Worm (Caenorhabditis elegans) whole organism, L3 larva: Measurements from ENCODE around the gene srh-1.
A peak's percentile ranks its signal among the peaks of the same experiment; 100 is the strongest.

ENCODE experiments used
- R02D3.7 ChIP-seq: fragments of 150-350 bp; optimal IDR thresholded peaks from 2 replicates; lab custom pipeline; 2014; ENCODE audit warnings: missing biosample characterization, missing genetic modification characterization
- ZK546.5 ChIP-seq: sonication (generic microtip); optimal IDR thresholded peaks from 2 replicates; lab custom pipeline; 2017; ENCODE audit warnings: missing biosample characterization, missing genetic modification characterization
- aly-2 ChIP-seq: fragments of 150-350 bp; optimal IDR thresholded peaks from 2 replicates; lab custom pipeline; 2014; ENCODE audit warnings: missing biosample characterization, missing genetic modification characterization
- ceh-16 ChIP-seq: sonication (generic microtip); optimal IDR thresholded peaks from 2 replicates; lab custom pipeline; 2017; ENCODE audit warnings: missing biosample characterization, missing genetic modification characterization
- ceh-28 ChIP-seq: fragments of 150-350 bp; optimal IDR thresholded peaks from 2 replicates; lab custom pipeline; 2014; ENCODE audit warnings: missing biosample characterization, missing genetic modification reagents, missing genetic modification characterization
- ceh-82 ChIP-seq: fragments of 150-350 bp; optimal IDR thresholded peaks from 2 replicates; lab custom pipeline; 2014; ENCODE audit warnings: missing biosample characterization, missing genetic modification characterization
- daf-12 ChIP-seq: fragments of 150-350 bp; optimal IDR thresholded peaks from 2 replicates; lab custom pipeline; 2014; ENCODE audit warnings: missing biosample characterization, missing genetic modification reagents, missing genetic modification characterization
- egl-27 ChIP-seq: sonication (generic microtip); optimal IDR thresholded peaks from 4 replicates; lab custom pipeline; 2017; ENCODE audit warnings: missing biosample characterization, missing genetic modification reagents, missing genetic modification characterization
- egl-5 ChIP-seq: fragments of 150-350 bp; optimal IDR thresholded peaks from 2 replicates; lab custom pipeline; 2017; ENCODE audit warnings: missing biosample characterization, missing genetic modification reagents, missing genetic modification characterization, inconsistent platforms
- elt-1 ChIP-seq: fragments of 150-350 bp; optimal IDR thresholded peaks from 2 replicates; lab custom pipeline; 2014; ENCODE audit warnings: missing biosample characterization, missing genetic modification characterization
- elt-2 ChIP-seq: sonication (generic microtip); optimal IDR thresholded peaks from 2 replicates; lab custom pipeline; 2016; ENCODE audit warnings: missing genetic modification reagents, mild to moderate bottlenecking, missing genetic modification characterization, missing compliant biosample characterization
- elt-3 ChIP-seq, 3 experiments: fragments of 150-350 bp in 1 of 3; sonication (generic microtip) in 2 of 3; optimal IDR thresholded peaks; 2 replicates in 2 of 3; 4 replicates in 1 of 3; lab custom pipeline; 2014 to 2017; ENCODE audit warnings: missing biosample characterization in 3 of 3, missing genetic modification characterization in 3 of 3
- eor-1 ChIP-seq, 2 experiments: fragments of 150-350 bp; optimal IDR thresholded peaks; 2 replicates each; lab custom pipeline; 2014 to 2018; ENCODE audit warnings: missing biosample characterization in 2 of 2, missing genetic modification characterization in 2 of 2
- fkh-10 ChIP-seq: sonication (generic microtip); optimal IDR thresholded peaks from 2 replicates; lab custom pipeline; 2017; ENCODE audit warnings: missing biosample characterization, missing genetic modification reagents, missing genetic modification characterization
- fkh-2 ChIP-seq: fragments of 150-350 bp; optimal IDR thresholded peaks from 2 replicates; lab custom pipeline; 2014; ENCODE audit warnings: missing biosample characterization, missing genetic modification reagents, missing genetic modification characterization
- hmg-11 ChIP-seq: sonication (generic microtip); optimal IDR thresholded peaks from 2 replicates; lab custom pipeline; 2016; ENCODE audit warnings: missing genetic modification characterization, missing compliant biosample characterization
- jun-1 ChIP-seq: fragments of 150-350 bp; optimal IDR thresholded peaks from 2 replicates; lab custom pipeline; 2014; ENCODE audit warnings: missing biosample characterization, missing genetic modification reagents, missing genetic modification characterization
- lin-15B ChIP-seq: fragments of 150-350 bp; optimal IDR thresholded peaks from 2 replicates; lab custom pipeline; 2014; ENCODE audit warnings: missing biosample characterization, missing genetic modification characterization
- lin-39 ChIP-seq: fragments of 150-350 bp; optimal IDR thresholded peaks from 2 replicates; lab custom pipeline; 2018; ENCODE audit warnings: missing biosample characterization, missing genetic modification reagents, missing genetic modification characterization
- lsy-12 ChIP-seq: sonication (generic microtip); optimal IDR thresholded peaks from 2 replicates; lab custom pipeline; 2016; ENCODE audit warnings: mild to moderate bottlenecking, missing genetic modification characterization, missing compliant biosample characterization
- mdl-1 ChIP-seq: fragments of 150-350 bp; optimal IDR thresholded peaks from 2 replicates; lab custom pipeline; 2014; ENCODE audit warnings: missing biosample characterization, missing genetic modification characterization
- mml-1 ChIP-seq: fragments of 150-350 bp; sonication (generic microtip); optimal IDR thresholded peaks from 3 replicates; lab custom pipeline; 2014; ENCODE audit warnings: missing biosample characterization, missing genetic modification characterization
- nfya-1 ChIP-seq: sonication (generic microtip); optimal IDR thresholded peaks from 2 replicates; lab custom pipeline; 2017; ENCODE audit warnings: missing genetic modification characterization, mild to moderate bottlenecking, missing compliant biosample characterization, antibody characterized with exemption, moderate library complexity; ENCODE audit not compliant: insufficient read depth
- nhr-11 ChIP-seq: fragments of 150-350 bp; optimal IDR thresholded peaks from 2 replicates; lab custom pipeline; 2014; ENCODE audit warnings: missing biosample characterization, missing genetic modification characterization
- nhr-23 ChIP-seq: fragments of 150-350 bp; optimal IDR thresholded peaks from 2 replicates; lab custom pipeline; 2014; ENCODE audit warnings: missing biosample characterization, missing genetic modification reagents, missing genetic modification characterization
- nhr-25 ChIP-seq: sonication (generic microtip); optimal IDR thresholded peaks from 2 replicates; lab custom pipeline; 2017; ENCODE audit warnings: missing biosample characterization, missing genetic modification characterization
- nhr-28 ChIP-seq: fragments of 150-350 bp; optimal IDR thresholded peaks from 2 replicates; lab custom pipeline; 2014; ENCODE audit warnings: missing biosample characterization, missing genetic modification characterization
- nhr-43 ChIP-seq: sonication (generic microtip); optimal IDR thresholded peaks from 2 replicates; lab custom pipeline; 2016; ENCODE audit warnings: mild to moderate bottlenecking, missing genetic modification characterization, missing compliant biosample characterization; ENCODE audit not compliant: poor library complexity, severe bottlenecking
- nhr-67 ChIP-seq: fragments of 150-350 bp; optimal IDR thresholded peaks from 2 replicates; lab custom pipeline; 2014; ENCODE audit warnings: missing biosample characterization, missing genetic modification characterization
- nhr-76 ChIP-seq: fragments of 150-350 bp; sonication (generic microtip); optimal IDR thresholded peaks from 5 replicates; lab custom pipeline; 2014; ENCODE audit warnings: missing biosample characterization, missing genetic modification characterization
- nhr-77 ChIP-seq: fragments of 150-350 bp; optimal IDR thresholded peaks from 2 replicates; lab custom pipeline; 2014; ENCODE audit warnings: missing biosample characterization, missing genetic modification characterization
- pha-4 ChIP-seq: fragments of 150-350 bp; optimal IDR thresholded peaks from 2 replicates; lab custom pipeline; 2014; ENCODE audit warnings: missing biosample characterization, missing genetic modification reagents, missing genetic modification characterization
- pqm-1 ChIP-seq: fragments of 150-350 bp; optimal IDR thresholded peaks from 2 replicates; lab custom pipeline; 2017; ENCODE audit warnings: missing biosample characterization, missing genetic modification characterization, inconsistent platforms
- skn-1 ChIP-seq: fragments of 150-350 bp; optimal IDR thresholded peaks from 2 replicates; lab custom pipeline; 2014; ENCODE audit warnings: missing biosample characterization, missing genetic modification characterization
- snpc-4 ChIP-seq: fragments of 150-350 bp; optimal IDR thresholded peaks from 2 replicates; lab custom pipeline; 2014; ENCODE audit warnings: missing biosample characterization, missing genetic modification characterization
- tbx-2 ChIP-seq: sonication (generic microtip); optimal IDR thresholded peaks from 2 replicates; lab custom pipeline; 2016; ENCODE audit warnings: mild to moderate bottlenecking, missing genetic modification characterization, missing compliant biosample characterization
- unc-39 ChIP-seq: sonication (generic microtip); optimal IDR thresholded peaks from 4 replicates; lab custom pipeline; 2017; ENCODE audit warnings: missing biosample characterization, missing genetic modification characterization
- unc-62 ChIP-seq: fragments of 150-350 bp; sonication (generic microtip); optimal IDR thresholded peaks from 4 replicates; lab custom pipeline; 2014; ENCODE audit warnings: missing biosample characterization, missing genetic modification reagents, missing genetic modification characterization
- zag-1 ChIP-seq: fragments of 150-350 bp; optimal IDR thresholded peaks from 2 replicates; lab custom pipeline; 2014; ENCODE audit warnings: missing biosample characterization, missing genetic modification characterization
- ztf-11 ChIP-seq: fragments of 150-350 bp; optimal IDR thresholded peaks from 2 replicates; lab custom pipeline; 2014; ENCODE audit warnings: missing biosample characterization, missing genetic modification characterization
- ztf-4 ChIP-seq: fragments of 150-350 bp; optimal IDR thresholded peaks from 2 replicates; lab custom pipeline; 2014; ENCODE audit warnings: missing biosample characterization, missing genetic modification characterization

srh-1 gene

DNA sequence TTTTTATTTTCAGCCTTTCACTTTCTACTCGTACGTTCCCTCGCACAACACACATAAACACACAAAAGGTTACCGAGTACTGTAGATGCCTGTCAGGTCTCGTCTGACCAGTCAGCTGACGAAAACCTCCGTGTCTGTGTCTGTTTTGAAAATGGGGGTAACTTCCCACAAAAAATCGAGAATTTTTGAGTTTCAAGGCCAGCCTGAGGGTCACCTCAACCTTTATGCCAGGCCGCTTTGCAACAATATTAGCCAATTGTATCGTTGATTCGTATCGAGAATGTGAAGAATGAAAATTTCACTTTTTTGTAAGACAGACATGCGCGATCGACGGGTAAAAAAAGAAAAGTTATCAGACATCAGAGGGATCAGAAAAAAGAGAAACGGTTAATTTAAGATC, 45.4 kb downstream of the srh-1 start (continued):
- peak; percentile 1 for TF ChIP-seq nfya-1 (tag; lab: Kevin White, UChicago)
- peak; percentile 29 for TF ChIP-seq elt-1 (tag; lab: Kevin White, UChicago)
- no peak for TF ChIP-seq ztf-4 (tag; lab: Kevin White, UChicago)
- no peak for TF ChIP-seq jun-1 (tag; lab: Kevin White, UChicago)
- no peak for TF ChIP-seq nhr-76
- TF ChIP-seq lin-15B: no peak
- TF ChIP-seq nhr-28 (tag; lab: Kevin White, UChicago): no peak

DNA sequence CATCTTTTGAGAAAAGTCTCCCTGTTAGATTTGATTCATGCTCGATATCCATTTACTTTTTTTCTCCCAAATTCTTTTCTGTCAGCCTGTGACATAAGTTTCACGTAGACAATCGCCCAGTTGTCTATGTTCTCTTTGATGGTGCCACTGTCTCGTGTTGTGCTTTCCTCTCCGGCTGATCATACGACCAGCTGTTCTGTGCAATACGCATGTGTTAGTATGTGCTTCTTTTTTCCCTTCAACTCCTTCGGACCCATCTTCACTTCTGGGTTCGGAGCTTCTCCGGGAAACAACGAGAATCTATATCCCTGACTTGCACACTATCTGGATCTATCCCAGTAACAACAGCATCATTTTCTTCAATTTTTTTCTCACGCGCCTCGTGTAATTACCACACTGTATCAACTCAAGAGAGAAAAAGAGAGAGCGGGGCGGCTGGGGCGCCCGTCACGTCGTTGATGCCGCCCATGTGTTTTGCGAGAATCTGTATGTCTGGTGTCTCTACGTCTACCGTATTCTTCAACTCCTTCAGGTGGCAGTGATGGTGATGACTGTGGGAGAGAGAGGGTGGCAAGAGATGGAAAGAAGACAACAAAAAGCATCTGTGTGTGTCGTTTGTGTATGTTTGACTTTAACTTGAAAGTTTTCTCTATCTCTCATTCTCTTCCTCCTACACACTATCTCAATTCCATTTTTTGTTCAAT, 46.3 kb downstream of the srh-1 start:
- TF ChIP-seq eor-1 (tag; optimal IDR thresholded peaks at IDR 0.05; lab: Kevin White, UChicago) (no peak), ZK546.5 (tag; lab: Kevin White, UChicago) (no peak), snpc-4 (tag; lab: Kevin White, UChicago) (peak; percentile 36), elt-2 (tag; lab: Kevin White, UChicago) (peak; percentile 88), unc-62 (GFP tag; lab: Kevin White, UChicago) (peak; percentile 62), ceh-28 (peak; percentile 35), ztf-4 (tag; lab: Kevin White, UChicago) (peak; percentile 18), nfya-1 (tag; lab: Kevin White, UChicago) (peak; percentile 52), zag-1 (tag; lab: Kevin White, UChicago) (no peak), mml-1 (tag; lab: Kevin White, UChicago) (no peak), aly-2 (tag; lab: Kevin White, UChicago) (no peak), daf-12 (tag; lab: Kevin White, UChicago) (no peak), lin-15B (no peak), elt-1 (tag; lab: Kevin White, UChicago) (peak; percentile 58), R02D3.7 (tag; lab: Kevin White, UChicago) (no peak), ceh-82 (tag; lab: Kevin White, UChicago) (no peak), nhr-25 (tag; lab: Kevin White, UChicago) (peak; percentile 95), nhr-11 (tag; lab: Kevin White, UChicago) (no peak), nhr-67 (no peak), fkh-10 (no peak), nhr-77 (tag; lab: Kevin White, UChicago) (no peak), elt-3 (tag; optimal IDR thresholded peaks at IDR 0.05; lab: Kevin White, UChicago) (peak in 1 of 3 experiments; percentile 43), ztf-11 (tag; lab: Kevin White, UChicago) (no peak), egl-5 (tag; lab: Kevin White, UChicago) (peak; percentile 21), tbx-2 (tag; lab: Kevin White, UChicago) (peak; percentile 54), pqm-1 (tag; lab: Kevin White, UChicago) (peak; percentile 81), egl-27 (tag; lab: Kevin White, UChicago) (peak; percentile 85), nhr-43 (tag; lab: Kevin White, UChicago) (peak; percentile 70), mdl-1 (tag; lab: Kevin White, UChicago) (peak; percentile 77), lin-39 (tag; lab: Kevin White, UChicago) (peak; percentile 42), jun-1 (tag; lab: Kevin White, UChicago) (peak; percentile 82), unc-39 (tag; lab: Kevin White, UChicago) (no peak), skn-1 (tag; lab: Kevin White, UChicago) (peak; percentile 73), nhr-23 (tag; lab: Kevin White, UChicago) (peak; percentile 28), lsy-12 (tag; lab: Kevin White, UChicago) (peak; percentile 58), hmg-11 (tag; lab: Kevin White, UChicago) (no peak), fkh-2 (tag; lab: Kevin White, UChicago) (no peak), pha-4 (tag; lab: Kevin White, UChicago) (peak; percentile 96), ceh-16 (tag; lab: Kevin White, UChicago) (no peak)
